Worm (Caenorhabditis elegans) whole organism, late embryonic: ENCODE data around the gene wht-8.

Experiments
- C38D4.7 ChIP-seq: fragments of 200-800 bp; sonication (Bioruptor generic); optimal IDR thresholded peaks from 2 replicates; lab custom pipeline; 2018; ENCODE audit warnings: mild to moderate bottlenecking, missing genetic modification characterization, moderate library complexity, missing compliant biosample characterization
- F13H6.1 ChIP-seq: sonication (generic microtip); optimal IDR thresholded peaks from 2 replicates; lab custom pipeline; 2016; ENCODE audit warnings: missing genetic modification characterization, missing compliant biosample characterization
- K02D7.2 ChIP-seq: sonication (generic microtip); optimal IDR thresholded peaks from 2 replicates; lab custom pipeline; 2017; ENCODE audit warnings: mild to moderate bottlenecking, missing genetic modification characterization, missing compliant biosample characterization
- T23F11.4 ChIP-seq: fragments of 200-800 bp; sonication (Bioruptor generic); optimal IDR thresholded peaks from 2 replicates; lab custom pipeline; 2018; ENCODE audit warnings: mild to moderate bottlenecking, missing genetic modification characterization, missing compliant biosample characterization
- ama-1 ChIP-seq: fragments of 150-350 bp; optimal IDR thresholded peaks from 2 replicates; lab custom pipeline; 2014
- ceh-18 ChIP-seq: sonication (generic microtip); optimal IDR thresholded peaks from 2 replicates; lab custom pipeline; 2016; ENCODE audit warnings: missing genetic modification characterization, missing compliant biosample characterization
- ceh-19 ChIP-seq: fragments of 200-800 bp; sonication (Bioruptor generic); optimal IDR thresholded peaks from 2 replicates; lab custom pipeline; 2018; ENCODE audit warnings: mild to moderate bottlenecking, missing genetic modification characterization, missing compliant biosample characterization
- ceh-22 ChIP-seq: sonication (generic microtip); optimal IDR thresholded peaks from 2 replicates; lab custom pipeline; 2017; ENCODE audit warnings: missing biosample characterization, missing genetic modification characterization
- ceh-31 ChIP-seq: sonication (generic microtip); optimal IDR thresholded peaks from 2 replicates; lab custom pipeline; 2016; ENCODE audit warnings: missing genetic modification characterization, missing compliant biosample characterization
- ceh-34 ChIP-seq: sonication (generic microtip); optimal IDR thresholded peaks from 2 replicates; lab custom pipeline; 2016; ENCODE audit warnings: mild to moderate bottlenecking, missing genetic modification characterization, missing compliant biosample characterization
- ceh-48 ChIP-seq: sonication (generic microtip); optimal IDR thresholded peaks from 2 replicates; lab custom pipeline; 2016; ENCODE audit warnings: missing genetic modification characterization, inconsistent platforms, missing compliant biosample characterization
- ceh-9 ChIP-seq: sonication (generic microtip); optimal IDR thresholded peaks from 2 replicates; lab custom pipeline; 2016; ENCODE audit warnings: mild to moderate bottlenecking, missing genetic modification characterization, inconsistent platforms, missing compliant biosample characterization
- che-1 ChIP-seq: sonication (generic microtip); optimal IDR thresholded peaks from 2 replicates; lab custom pipeline; 2016; ENCODE audit warnings: mild to moderate bottlenecking, missing genetic modification characterization, missing compliant biosample characterization
- dmd-4 ChIP-seq: sonication (generic microtip); optimal IDR thresholded peaks from 2 replicates; lab custom pipeline; 2016; ENCODE audit warnings: borderline replicate concordance, missing genetic modification characterization, missing compliant biosample characterization
- dve-1 ChIP-seq: sonication (generic microtip); optimal IDR thresholded peaks from 2 replicates; lab custom pipeline; 2017; ENCODE audit warnings: antibody characterized with exemption, mild to moderate bottlenecking, missing genetic modification characterization, missing compliant biosample characterization
- elt-2 ChIP-seq: sonication (generic microtip); optimal IDR thresholded peaks from 2 replicates; lab custom pipeline; 2016; ENCODE audit warnings: missing genetic modification reagents, missing genetic modification characterization, missing compliant biosample characterization
- elt-4 ChIP-seq: sonication (generic microtip); optimal IDR thresholded peaks from 2 replicates; lab custom pipeline; 2016; ENCODE audit warnings: missing genetic modification characterization, missing compliant biosample characterization
- eyg-1 ChIP-seq: sonication (generic microtip); optimal IDR thresholded peaks from 2 replicates; lab custom pipeline; 2016; ENCODE audit warnings: missing genotype, missing genetic modification characterization, missing compliant biosample characterization
- fax-1 ChIP-seq: sonication (generic microtip); optimal IDR thresholded peaks from 2 replicates; lab custom pipeline; 2016; ENCODE audit warnings: missing genotype, missing genetic modification characterization, missing compliant biosample characterization
- fkh-10 ChIP-seq: fragments of 150-350 bp; optimal IDR thresholded peaks from 2 replicates; lab custom pipeline; 2014; ENCODE audit warnings: missing biosample characterization, missing genetic modification reagents, missing genetic modification characterization
- fkh-6 ChIP-seq: sonication (generic microtip); optimal IDR thresholded peaks from 2 replicates; lab custom pipeline; 2016; ENCODE audit warnings: missing genetic modification characterization, missing compliant biosample characterization
- hlh-15 ChIP-seq: sonication (generic microtip); optimal IDR thresholded peaks from 2 replicates; lab custom pipeline; 2016; ENCODE audit warnings: missing genetic modification characterization, missing compliant biosample characterization
- hlh-6 ChIP-seq: sonication (generic microtip); optimal IDR thresholded peaks from 2 replicates; lab custom pipeline; 2016; ENCODE audit warnings: missing genotype, missing genetic modification characterization, missing compliant biosample characterization
- lim-6 ChIP-seq: sonication (generic microtip); optimal IDR thresholded peaks from 2 replicates; lab custom pipeline; 2016; ENCODE audit warnings: missing genetic modification characterization, missing compliant biosample characterization
- nhr-232 ChIP-seq: sonication (generic microtip); optimal IDR thresholded peaks from 2 replicates; lab custom pipeline; 2016; ENCODE audit warnings: missing genetic modification characterization, missing compliant biosample characterization
- pag-3 ChIP-seq: sonication (generic microtip); optimal IDR thresholded peaks from 2 replicates; lab custom pipeline; 2016; ENCODE audit warnings: missing compliant biosample characterization, missing genetic modification characterization, borderline replicate concordance
- rnt-1 ChIP-seq: sonication (generic microtip); optimal IDR thresholded peaks from 2 replicates; lab custom pipeline; 2016; ENCODE audit warnings: missing genetic modification characterization, missing compliant biosample characterization
- sdc-2 ChIP-seq: sonication (generic microtip); optimal IDR thresholded peaks from 2 replicates; lab custom pipeline; 2016; ENCODE audit warnings: missing genotype, missing genetic modification characterization, missing compliant biosample characterization
- syd-9 ChIP-seq: sonication (generic microtip); optimal IDR thresholded peaks from 2 replicates; lab custom pipeline; 2016; ENCODE audit warnings: mild to moderate bottlenecking, missing genetic modification characterization, moderate library complexity, missing compliant biosample characterization
- tbx-2 ChIP-seq: sonication (generic microtip); optimal IDR thresholded peaks from 2 replicates; lab custom pipeline; 2016; ENCODE audit warnings: missing genetic modification characterization, missing compliant biosample characterization
- tbx-7 ChIP-seq: sonication (generic microtip); optimal IDR thresholded peaks from 2 replicates; lab custom pipeline; 2016; ENCODE audit warnings: missing genotype, missing genetic modification characterization, missing compliant biosample characterization
- unc-86 ChIP-seq: sonication (generic microtip); optimal IDR thresholded peaks from 2 replicates; lab custom pipeline; 2016; ENCODE audit warnings: missing genetic modification characterization, missing compliant biosample characterization
- ztf-16 ChIP-seq: sonication (generic microtip); optimal IDR thresholded peaks from 2 replicates; lab custom pipeline; 2017; ENCODE audit warnings: missing genetic modification characterization, missing compliant biosample characterization

The wht-8 gene

DNA sequence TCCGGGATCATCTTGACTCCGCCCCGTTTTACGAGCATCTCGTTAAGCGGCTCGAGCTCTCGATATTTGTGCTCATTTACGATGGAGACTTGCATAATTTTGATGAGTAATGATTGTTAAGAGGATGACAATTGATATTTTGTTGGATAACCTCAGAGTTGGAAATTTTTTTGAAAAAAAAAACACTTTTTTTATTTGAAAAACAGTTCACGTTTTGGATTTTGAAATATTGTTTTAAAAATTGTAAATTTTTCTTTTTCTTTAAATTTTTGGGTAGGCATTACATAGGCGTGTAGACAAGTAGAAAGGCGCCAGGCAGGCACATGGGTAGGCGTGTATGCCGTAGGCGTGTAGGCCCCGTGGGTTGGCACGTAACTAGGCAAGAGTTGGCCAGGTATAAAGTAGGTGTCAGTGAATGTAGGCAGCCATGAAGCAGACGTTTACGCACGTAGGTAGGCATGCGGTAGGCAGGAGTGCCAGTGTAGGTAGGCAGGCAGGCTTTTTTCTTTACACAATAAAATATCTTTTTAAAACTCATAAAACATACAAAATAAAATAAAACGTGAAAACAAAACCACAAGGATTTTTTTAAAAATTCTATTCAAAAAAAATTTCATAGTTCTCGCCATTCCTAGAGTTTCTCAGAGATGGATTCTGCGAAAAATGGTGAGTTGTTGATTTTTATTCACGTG lies at the start of gene wht-8, which contains the start of gene tbx-34:
Gene wht-8, plus strand, starts transcription at position 642 of the 692 bp plus-strand sequence.
Gene tbx-34, minus strand, starts transcription at position 101 of the 692 bp plus-strand sequence.
- no peak for TF ChIP-seq syd-9 (tag; lab: Kevin White, UChicago)
- TF ChIP-seq ztf-16 (tag; lab: Kevin White, UChicago): no peak
- no peak for TF ChIP-seq ceh-48
- no peak for TF ChIP-seq tbx-7
- no peak for TF ChIP-seq tbx-2 (tag; lab: Kevin White, UChicago)
- no peak for TF ChIP-seq fkh-6 (tag; lab: Kevin White, UChicago)
- TF ChIP-seq pag-3 (tag; lab: Kevin White, UChicago): no peak
- no peak for TF ChIP-seq F13H6.1 (tag; lab: Kevin White, UChicago)
- no peak for TF ChIP-seq nhr-232
- TF ChIP-seq eyg-1: no peak
- TF ChIP-seq dmd-4: no peak
- no peak for TF ChIP-seq rnt-1 (tag; lab: Kevin White, UChicago)
- TF ChIP-seq che-1 (tag; lab: Kevin White, UChicago): no peak
- no peak for TF ChIP-seq hlh-6 (tag; lab: Kevin White, UChicago)
- TF ChIP-seq fkh-10: no peak
- TF ChIP-seq, all 69 proteins: peak for 0

DNA sequence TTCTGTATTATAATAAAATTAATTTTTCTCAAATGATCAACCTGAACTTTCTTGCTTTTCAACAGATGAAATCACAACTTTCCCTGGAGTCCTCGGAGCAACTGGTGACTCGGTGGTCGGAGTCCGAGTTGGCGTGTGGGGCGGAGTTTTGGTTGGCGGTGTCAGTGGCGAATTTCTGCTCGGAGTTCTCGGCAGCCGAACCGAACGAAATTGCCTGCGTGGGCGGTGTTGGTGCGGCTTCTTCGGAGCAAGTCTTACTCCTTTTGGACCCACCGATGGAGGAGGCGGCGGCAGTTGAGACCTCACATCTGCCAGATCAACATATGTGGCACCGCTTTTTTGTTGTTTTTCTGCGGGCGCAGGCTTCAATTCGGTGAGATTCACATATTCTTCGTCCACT lies 48.9 kb upstream of the wht-8 start:
- TF ChIP-seq ceh-34 (tag; lab: Kevin White, UChicago) (no peak), ceh-31 (tag; lab: Kevin White, UChicago) (no peak), ceh-48 (no peak), C38D4.7 (GFP tag; lab: Kevin White, UChicago) (no peak), pag-3 (tag; lab: Kevin White, UChicago) (no peak), ama-1 (no peak), eyg-1 (no peak), che-1 (tag; lab: Kevin White, UChicago) (no peak), K02D7.2 (tag; lab: Kevin White, UChicago) (no peak), fkh-6 (tag; lab: Kevin White, UChicago) (no peak), fkh-10 (no peak), unc-86 (no peak)
- TF ChIP-seq, all 69 proteins: peak for 0

DNA sequence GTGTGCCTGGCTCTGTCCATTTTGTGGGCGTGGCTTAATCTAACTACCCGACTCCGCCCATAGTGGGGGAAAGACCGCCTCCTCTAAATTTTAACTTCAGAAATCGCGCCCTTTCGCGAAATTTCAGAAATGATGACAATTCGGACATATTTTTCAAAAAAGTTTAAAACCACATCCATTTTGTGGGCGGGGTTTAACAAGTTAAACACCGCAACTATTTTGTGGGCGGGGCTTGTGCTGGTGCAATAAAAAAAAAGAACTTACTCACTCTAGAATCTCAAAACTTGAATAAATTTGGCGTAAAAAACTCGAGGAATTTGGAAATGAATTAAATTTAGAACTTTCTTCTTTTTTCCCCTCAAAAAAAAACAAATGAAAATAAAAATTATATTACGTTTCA lies 48.1 kb upstream of the wht-8 start:
- TF ChIP-seq ama-1 (no peak), hlh-6 (tag; lab: Kevin White, UChicago) (no peak), dve-1 (no peak), hlh-15 (tag; lab: Kevin White, UChicago) (no peak), ceh-22 (tag; lab: Kevin White, UChicago) (no peak), F13H6.1 (tag; lab: Kevin White, UChicago) (no peak), ceh-31 (tag; lab: Kevin White, UChicago) (no peak)
- TF ChIP-seq, all 69 proteins: peak for 0

DNA sequence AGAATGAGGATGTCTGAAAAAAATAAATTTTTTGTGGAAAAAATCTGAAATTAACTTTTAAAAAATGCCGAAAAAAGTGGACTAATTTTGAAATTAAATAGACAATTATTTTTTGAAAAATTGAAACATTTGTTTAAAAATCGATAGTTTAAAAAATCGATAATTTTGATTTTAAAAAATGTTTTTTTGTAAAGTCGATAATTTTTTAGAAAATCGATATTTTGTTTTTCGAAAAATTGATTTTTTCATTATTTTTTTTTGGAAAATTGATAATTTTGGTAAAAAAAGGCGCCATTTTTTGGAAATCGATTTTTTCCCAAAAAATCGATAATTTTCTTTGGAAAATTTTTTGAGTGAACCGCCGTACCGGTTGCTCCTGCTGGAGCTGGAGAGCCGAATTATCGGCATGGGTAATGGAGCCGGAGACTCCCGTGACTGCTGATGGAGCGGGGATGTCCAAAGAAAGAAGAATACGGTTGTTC lies 46.3 kb upstream of the wht-8 start:
- TF ChIP-seq ceh-48 (peak; percentile 27), elt-2 (tag; lab: Kevin White, UChicago) (no peak)

DNA sequence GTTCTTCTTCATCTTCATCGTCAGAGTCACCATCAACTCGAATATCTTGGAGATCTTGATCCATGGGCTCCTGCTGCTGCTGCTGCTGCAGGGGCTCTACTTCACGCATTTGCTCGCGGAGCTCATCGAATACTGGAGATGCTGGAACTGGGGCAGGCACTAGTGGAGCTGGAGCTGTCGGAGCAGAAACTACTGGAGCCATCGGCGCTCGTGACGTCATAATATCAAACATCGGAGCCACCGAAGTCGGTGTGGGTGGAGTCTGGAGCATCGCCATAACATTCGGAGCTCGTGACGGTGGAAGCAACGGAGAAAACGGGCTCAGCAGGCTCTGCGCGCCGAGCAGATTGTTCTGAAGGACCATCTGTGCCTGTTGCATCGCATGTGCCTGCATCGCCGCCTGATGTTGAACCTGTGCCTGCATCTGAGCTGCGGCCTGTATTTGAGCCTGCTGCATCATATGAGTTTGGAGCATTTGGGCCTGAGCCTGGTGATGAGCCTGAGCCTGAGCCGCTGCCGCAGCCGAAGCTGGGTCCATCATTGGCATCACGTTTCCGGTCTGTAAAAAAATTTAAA lies 42.9 kb upstream of the wht-8 start:
- TF ChIP-seq sdc-2 (no peak), fkh-6 (tag; lab: Kevin White, UChicago) (no peak), elt-4 (tag; lab: Kevin White, UChicago) (no peak), ceh-18 (tag; lab: Kevin White, UChicago) (no peak), hlh-6 (tag; lab: Kevin White, UChicago) (no peak), dmd-4 (no peak)

DNA sequence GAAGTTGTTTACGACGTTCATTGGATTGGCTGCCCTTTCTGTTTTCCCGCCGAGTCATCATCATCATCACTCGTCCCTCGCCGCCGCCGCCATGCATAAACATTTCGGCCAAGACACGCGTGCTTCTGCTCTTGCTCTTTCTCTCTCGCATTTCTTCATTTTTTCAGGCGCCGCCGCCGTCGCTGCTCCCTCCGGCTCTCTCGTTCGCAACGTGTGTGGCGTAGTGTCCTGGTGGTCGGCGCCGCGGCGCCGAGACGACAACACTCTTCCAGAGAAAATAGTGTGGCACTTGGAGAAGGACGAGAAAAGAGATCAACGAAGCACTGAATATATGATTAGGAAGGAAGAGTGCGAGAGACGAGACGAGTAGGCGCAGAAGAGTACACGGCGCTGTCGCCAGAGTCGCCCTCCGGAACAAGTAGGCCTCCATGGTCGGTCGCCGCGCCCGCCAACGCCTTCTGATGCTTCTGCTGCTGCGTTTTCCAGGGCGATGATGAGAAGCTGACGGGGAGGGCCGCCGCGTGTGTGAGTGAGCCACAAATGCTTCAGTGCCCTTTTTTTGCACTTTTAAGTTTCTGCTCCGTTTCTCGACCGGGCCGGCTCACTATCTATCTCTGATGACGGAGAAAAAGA lies 33.0 kb upstream of the wht-8 start:
- TF ChIP-seq fax-1: no peak
- TF ChIP-seq ceh-34 (tag; lab: Kevin White, UChicago): peak; percentile 20
- TF ChIP-seq T23F11.4: no peak
- TF ChIP-seq ceh-19 (GFP tag; lab: Kevin White, UChicago): no peak
- no peak for TF ChIP-seq unc-86
- TF ChIP-seq F13H6.1 (tag; lab: Kevin White, UChicago): no peak
- no peak for TF ChIP-seq ceh-9 (tag; lab: Kevin White, UChicago)
- no peak for TF ChIP-seq lim-6 (tag; lab: Kevin White, UChicago)
